In genomic region chrIII:3630337-3630736, ce11 we compare ENCODE assay signal across 7 worm cellular contexts.
A peak's percentile ranks its signal among the peaks of the same experiment; 100 is the strongest.
TF ChIP-seq lines count a peak whose summit lies in the region.

mrps-31 (minus strand) TSS chrIII:3630372.

TF ChIP-seq in whole organism, L1 larva, 84 proteins besides CTCF, POLR2A, EP300 and RAD21 (continues in another document):
- TF ChIP-seq nhr-90 (tag; optimal IDR thresholded peaks at IDR 0.05; lab: Kevin White, UChicago; ENCODE audit: poor library complexity) (peak; percentile 64), elt-2 (tag; optimal IDR thresholded peaks at IDR 0.05; lab: Kevin White, UChicago) (peak; percentile 94), efl-1 (optimal IDR thresholded peaks at IDR 0.05; lab: Kevin White, UChicago) (peak; percentile 49 to 60), efl-1 (GFP tag; optimal IDR thresholded peaks at IDR 0.05 in 1 of 2; lab: Kevin White, UChicago) (peak; percentile 61 to 96), C16A3.4 (tag; optimal IDR thresholded peaks at IDR 0.05; lab: Kevin White, UChicago) (peak; percentile 42), nhr-20 (tag; optimal IDR thresholded peaks at IDR 0.05; lab: Kevin White, UChicago) (peak; percentile 51), lin-13 (GFP tag; optimal IDR thresholded peaks at IDR 0.05; lab: Kevin White, UChicago) (peak; percentile 4), hlh-4 (tag; optimal IDR thresholded peaks at IDR 0.05; lab: Kevin White, UChicago) (no peak), alr-1 (tag; optimal IDR thresholded peaks at IDR 0.05; lab: Kevin White, UChicago; ENCODE audit: borderline replicate concordance) (no peak), lsy-2 (tag; optimal IDR thresholded peaks at IDR 0.05; lab: Kevin White, UChicago) (peak; percentile 59 to 69), lin-15B (tag; optimal IDR thresholded peaks at IDR 0.05; lab: Kevin White, UChicago) (peak; percentile 52), irx-1 (tag; optimal IDR thresholded peaks at IDR 0.05; lab: Kevin White, UChicago) (no peak)

TF ChIP-seq in whole organism, L2 larva, 48 proteins besides CTCF, POLR2A, EP300 and RAD21 (continues in another document):
- TF ChIP-seq lin-11 (tag; optimal IDR thresholded peaks at IDR 0.05; lab: Kevin White, UChicago) (peak; percentile 24), dmd-4 (tag; optimal IDR thresholded peaks at IDR 0.05; lab: Kevin White, UChicago) (no peak), aly-2 (tag; optimal IDR thresholded peaks at IDR 0.05; lab: Kevin White, UChicago) (no peak), lsy-2 (tag; optimal IDR thresholded peaks at IDR 0.05; lab: Kevin White, UChicago) (peak; percentile 13 to 70), elt-3 (tag; optimal IDR thresholded peaks at IDR 0.05; lab: Kevin White, UChicago) (no peak), egl-27 (tag; optimal IDR thresholded peaks at IDR 0.05; lab: Kevin White, UChicago) (peak; percentile 23), lin-39 (tag; optimal IDR thresholded peaks at IDR 0.05; lab: Kevin White, UChicago) (no peak), sma-9 (GFP tag; optimal IDR thresholded peaks at IDR 0.05; lab: Kevin White, UChicago) (peak; percentile 29), sma-9 (tag; optimal IDR thresholded peaks at IDR 0.05; lab: Kevin White, UChicago) (no peak), lin-13 (GFP tag; optimal IDR thresholded peaks at IDR 0.05; lab: Kevin White, UChicago) (peak; percentile 44), ceh-16 (tag; optimal IDR thresholded peaks at IDR 0.05; lab: Kevin White, UChicago) (no peak), C34F6.9 (tag; optimal IDR thresholded peaks at IDR 0.05; lab: Kevin White, UChicago) (peak; percentile 71), nhr-6 (tag; optimal IDR thresholded peaks at IDR 0.05; lab: Kevin White, UChicago) (no peak), snpc-4 (tag; optimal IDR thresholded peaks at IDR 0.05; lab: Kevin White, UChicago) (no peak)

TF ChIP-seq in whole organism, L3 larva, 47 proteins besides CTCF, POLR2A, EP300 and RAD21 (continues in another document):
- TF ChIP-seq snpc-4 (tag; optimal IDR thresholded peaks at IDR 0.05; lab: Kevin White, UChicago) (peak; percentile 44), nfya-1 (tag; optimal IDR thresholded peaks at IDR 0.05; lab: Kevin White, UChicago; ENCODE audit: insufficient read depth) (peak; percentile 66), hmg-11 (tag; optimal IDR thresholded peaks at IDR 0.05; lab: Kevin White, UChicago) (peak; percentile 57), elt-2 (tag; optimal IDR thresholded peaks at IDR 0.05; lab: Kevin White, UChicago) (peak; percentile 99), nhr-25 (tag; optimal IDR thresholded peaks at IDR 0.05; lab: Kevin White, UChicago) (no peak), pha-4 (tag; optimal IDR thresholded peaks at IDR 0.05; lab: Kevin White, UChicago) (peak; percentile 73), ceh-9 (tag; optimal IDR thresholded peaks at IDR 0.05; lab: Kevin White, UChicago) (no peak), R02D3.7 (tag; optimal IDR thresholded peaks at IDR 0.05; lab: Kevin White, UChicago) (peak; percentile 3), nhr-23 (tag; optimal IDR thresholded peaks at IDR 0.05; lab: Kevin White, UChicago) (peak; percentile 43), lin-15B (tag; optimal IDR thresholded peaks at IDR 0.05; lab: Kevin White, UChicago) (peak; percentile 60), zag-1 (tag; optimal IDR thresholded peaks at IDR 0.05; lab: Kevin White, UChicago) (no peak), daf-12 (tag; optimal IDR thresholded peaks at IDR 0.05; lab: Kevin White, UChicago) (no peak), pqm-1 (tag; optimal IDR thresholded peaks at IDR 0.05; lab: Kevin White, UChicago) (peak; percentile 78), eor-1 (tag; optimal IDR thresholded peaks at IDR 0.05; lab: Kevin White, UChicago) (no peak)

TF ChIP-seq in whole organism, L4 larva, 104 proteins besides CTCF, POLR2A, EP300 and RAD21 (continues in another document):
- TF ChIP-seq zip-2 (tag; optimal IDR thresholded peaks at IDR 0.05; lab: Kevin White, UChicago) (no peak), nhr-102 (tag; optimal IDR thresholded peaks at IDR 0.05; lab: Kevin White, UChicago) (peak; percentile 12), mdl-1 (tag; optimal IDR thresholded peaks at IDR 0.05; lab: Kevin White, UChicago) (peak in 1 of 2 experiments; percentile 21), daf-16 (GFP tag; optimal IDR thresholded peaks at IDR 0.05; lab: Kevin White, UChicago) (peak in 1 of 2 experiments; percentile 33), daf-16 (tag; optimal IDR thresholded peaks at IDR 0.05; lab: Kevin White, UChicago) (peak; percentile 76), nhr-237 (tag; optimal IDR thresholded peaks at IDR 0.05; lab: Kevin White, UChicago) (no peak), arid-1 (GFP tag; conservative IDR thresholded peaks at IDR 0.05; lab: Robert Waterston, UW) (no peak), hlh-11 (tag; optimal IDR thresholded peaks at IDR 0.05; lab: Kevin White, UChicago) (peak; percentile 77), lin-1 (GFP tag; IDR thresholded peaks at IDR 0.05; lab: Robert Waterston, UW) (no peak), nhr-42 (GFP tag; IDR thresholded peaks at IDR 0.05; lab: Robert Waterston, UW) (no peak), lin-38 (GFP tag; IDR thresholded peaks at IDR 0.05; lab: Robert Waterston, UW) (peak; percentile 28; the same call in 1 of the 2 replicates), dmd-6 (GFP tag; IDR thresholded peaks at IDR 0.05; lab: Robert Waterston, UW) (peak; percentile 93), nhr-28 (tag; optimal IDR thresholded peaks at IDR 0.05; lab: Kevin White, UChicago) (peak; percentile 84)

TF ChIP-seq in whole organism, late embryonic, 69 proteins besides CTCF, POLR2A, EP300 and RAD21:
- TF ChIP-seq pax-1 (tag; optimal IDR thresholded peaks at IDR 0.05; lab: Kevin White, UChicago): no peak
- TF ChIP-seq elt-2 (tag; optimal IDR thresholded peaks at IDR 0.05; lab: Kevin White, UChicago): peak; percentile 81

TF ChIP-seq in whole organism, mixed stage, embryonic, 35 proteins besides CTCF, POLR2A, EP300 and RAD21:
- TF ChIP-seq snpc-4 (tag; optimal IDR thresholded peaks at IDR 0.05; lab: Kevin White, UChicago): no peak
- TF ChIP-seq sptf-1 (tag; optimal IDR thresholded peaks at IDR 0.05; lab: Kevin White, UChicago): no peak
- TF ChIP-seq mep-1 (tag; optimal IDR thresholded peaks at IDR 0.05; lab: Kevin White, UChicago): peak; percentile 30
- TF ChIP-seq ceh-83 (GFP tag; optimal IDR thresholded peaks at IDR 0.05; lab: Kevin White, UChicago): no peak
- TF ChIP-seq tbx-8 (GFP tag; optimal IDR thresholded peaks at IDR 0.05; lab: Kevin White, UChicago): no peak
- no peak for TF ChIP-seq ces-1 (GFP tag; optimal IDR thresholded peaks at IDR 0.05; lab: Kevin White, UChicago)
- TF ChIP-seq flh-1 (GFP tag; optimal IDR thresholded peaks at IDR 0.05; lab: Kevin White, UChicago): no peak
- peak; percentile 9 for TF ChIP-seq hlh-1 (tag; optimal IDR thresholded peaks at IDR 0.05; lab: Kevin White, UChicago)
- no peak for TF ChIP-seq lin-32 (GFP tag; optimal IDR thresholded peaks at IDR 0.05; lab: Kevin White, UChicago)

TF ChIP-seq in whole organism, young adult, 124 proteins besides CTCF, POLR2A, EP300 and RAD21:
- 0 out of 2 replicates have a peak, but pooled peaks have one; percentile 28 for TF ChIP-seq madf-6 (GFP tag; IDR thresholded peaks at IDR 0.05; lab: Robert Waterston, UW)
- no peak for TF ChIP-seq snpc-4 (GFP tag; optimal IDR thresholded peaks at IDR 0.05; lab: Kevin White, UChicago)
- peak in 1 of 4 experiments; percentile 7 for TF ChIP-seq snpc-4 (tag; optimal IDR thresholded peaks at IDR 0.05; lab: Kevin White, UChicago)
- TF ChIP-seq let-607 (tag; optimal IDR thresholded peaks at IDR 0.05; lab: Kevin White, UChicago): peak in 1 of 2 experiments; percentile 25
- no peak for TF ChIP-seq rec-8 (tag; optimal IDR thresholded peaks at IDR 0.05; lab: Kevin White, UChicago)
- peak; percentile 39 for TF ChIP-seq lin-40 (tag; optimal IDR thresholded peaks at IDR 0.05; lab: Kevin White, UChicago)
- TF ChIP-seq ztf-22 (GFP tag; optimal IDR thresholded peaks at IDR 0.05; lab: Kevin White, UChicago): no peak
- 0 out of 2 replicates have a peak, but pooled peaks have one; percentile 21 for TF ChIP-seq mcd-1 (GFP tag; IDR thresholded peaks at IDR 0.05; lab: Robert Waterston, UW)
- no peak for TF ChIP-seq nfya-2 (GFP tag; IDR thresholded peaks at IDR 0.05; lab: Robert Waterston, UW)
- TF ChIP-seq efl-1 (GFP tag; optimal IDR thresholded peaks at IDR 0.05; lab: Kevin White, UChicago): peak; percentile 38
- TF ChIP-seq cebp-1 (GFP tag; IDR thresholded peaks at IDR 0.05; lab: Robert Waterston, UW): no peak
- TF ChIP-seq cebp-1 (tag; optimal IDR thresholded peaks at IDR 0.05; lab: Kevin White, UChicago): peak; percentile 49
- TF ChIP-seq Y67H2A.10 (GFP tag; conservative IDR thresholded peaks at IDR 0.05; lab: Robert Waterston, UW): no peak
- TF ChIP-seq ekl-4 (GFP tag; IDR thresholded peaks at IDR 0.05; lab: Robert Waterston, UW): no peak
- peak; percentile 17 for TF ChIP-seq madf-10 (tag; optimal IDR thresholded peaks at IDR 0.05; lab: Kevin White, UChicago)
- TF ChIP-seq D2030.7 (GFP tag; IDR thresholded peaks at IDR 0.05; lab: Robert Waterston, UW): no peak
- peak; percentile 81 for TF ChIP-seq nhr-80 (tag; optimal IDR thresholded peaks at IDR 0.05; lab: Kevin White, UChicago)
- TF ChIP-seq hmg-1.2 (GFP tag; IDR thresholded peaks at IDR 0.05; lab: Robert Waterston, UW): no peak; the same call in 1 of the 2 replicates
- peak; percentile 2 for TF ChIP-seq nhr-90 (tag; optimal IDR thresholded peaks at IDR 0.05; lab: Kevin White, UChicago)
- no peak for TF ChIP-seq Y56A3A.18 (GFP tag; IDR thresholded peaks at IDR 0.05; lab: Robert Waterston, UW)
- TF ChIP-seq tbp1 (GFP tag; optimal IDR thresholded peaks at IDR 0.05; lab: Kevin White, UChicago): peak; percentile 14
- TF ChIP-seq attf-3 (GFP tag; conservative IDR thresholded peaks at IDR 0.05; lab: Robert Waterston, UW): peak; percentile 97
- TF ChIP-seq F23B12.7 (tag; optimal IDR thresholded peaks at IDR 0.05; lab: Kevin White, UChicago; ENCODE audit: insufficient read depth): peak; percentile 32
- peak; percentile 16 for TF ChIP-seq attf-5 (GFP tag; optimal IDR thresholded peaks at IDR 0.05; lab: Kevin White, UChicago)
- no peak for TF ChIP-seq repo-1 (tag; optimal IDR thresholded peaks at IDR 0.05; lab: Kevin White, UChicago)
